Worm (Caenorhabditis elegans) whole organism, L1 larva: ENCODE results near the gene nspd-9.

Source experiments
- C16A3.4 ChIP-seq: fragments of 150-350 bp; optimal IDR thresholded peaks from 2 replicates; lab custom pipeline; 2014; ENCODE audit warnings: missing biosample characterization, missing genetic modification characterization
- ceh-82 ChIP-seq, 3 experiments: fragments of 150-350 bp in 1 of 3; sonication (generic microtip) in 2 of 3; optimal IDR thresholded peaks; 2 replicates each; lab custom pipeline; 2014 to 2017; ENCODE audit warnings: missing biosample characterization in 3 of 3, missing genetic modification characterization in 3 of 3
- ces-1 ChIP-seq: fragments of 150-350 bp; optimal IDR thresholded peaks from 2 replicates; lab custom pipeline; 2014; ENCODE audit warnings: missing biosample characterization, missing genetic modification reagents, missing genetic modification characterization
- efl-1 ChIP-seq, 4 experiments: fragments of 150-350 bp; optimal IDR thresholded peaks in 3 of 4; peaks in 1 of 4; 1 replicate in 1 of 4; 2 replicates in 3 of 4; lab custom pipeline; 2014; ENCODE audit warnings: missing biosample characterization in 2 of 4, missing genetic modification characterization in 2 of 4, missing genetic modification reagents in 2 of 4
- egl-27 ChIP-seq, 2 experiments: fragments of 150-350 bp in 1 of 2; sonication (generic microtip); optimal IDR thresholded peaks; 3 replicates each; lab custom pipeline; 2017 to 2018; ENCODE audit warnings: missing biosample characterization in 2 of 2, missing genetic modification characterization in 2 of 2, missing genetic modification reagents in 2 of 2
- elt-3 ChIP-seq, 6 experiments: fragments of 150-350 bp in 1 of 6; sonication (generic microtip); optimal IDR thresholded peaks; 2 replicates each; lab custom pipeline; 2017 to 2018; ENCODE audit warnings: missing biosample characterization in 6 of 6, missing genetic modification characterization in 6 of 6, inconsistent platforms in 1 of 6
- fkh-4 ChIP-seq: sonication (generic microtip); optimal IDR thresholded peaks from 2 replicates; lab custom pipeline; 2016; ENCODE audit warnings: missing compliant biosample characterization, missing genetic modification characterization, borderline replicate concordance
- hlh-4 ChIP-seq: sonication (generic microtip); optimal IDR thresholded peaks from 2 replicates; lab custom pipeline; 2016; ENCODE audit warnings: mild to moderate bottlenecking, missing genetic modification characterization, missing compliant biosample characterization
- hpl-2 ChIP-seq: fragments of 150-350 bp; optimal IDR thresholded peaks from 2 replicates; lab custom pipeline; 2014; ENCODE audit warnings: missing biosample characterization, missing genetic modification reagents, missing genetic modification characterization
- irx-1 ChIP-seq: sonication (generic microtip); optimal IDR thresholded peaks from 2 replicates; lab custom pipeline; 2016; ENCODE audit warnings: missing genetic modification characterization, missing compliant biosample characterization
- jun-1 ChIP-seq: fragments of 150-350 bp; optimal IDR thresholded peaks from 2 replicates; lab custom pipeline; 2014; ENCODE audit warnings: missing biosample characterization, missing genetic modification reagents, missing genetic modification characterization
- lin-14 ChIP-seq: fragments of 200-800 bp; sonication (Bioruptor generic); optimal IDR thresholded peaks from 2 replicates; lab custom pipeline; 2018; ENCODE audit warnings: mild to moderate bottlenecking, missing genetic modification characterization, moderate library complexity, missing compliant biosample characterization
- lin-15B ChIP-seq: fragments of 150-350 bp; sonication (generic microtip); optimal IDR thresholded peaks from 3 replicates; lab custom pipeline; 2014; ENCODE audit warnings: missing biosample characterization, missing genetic modification characterization
- lin-35 ChIP-seq, 2 experiments: fragments of 150-350 bp; optimal IDR thresholded peaks; 2 replicates each; lab custom pipeline; 2014; ENCODE audit warnings: missing biosample characterization in 2 of 2, missing genetic modification characterization in 2 of 2, missing genetic modification reagents in 2 of 2
- lin-39 ChIP-seq: fragments of 150-350 bp; optimal IDR thresholded peaks from 2 replicates; lab custom pipeline; 2014; ENCODE audit warnings: missing biosample characterization, missing genetic modification reagents, missing genetic modification characterization
- mab-9 ChIP-seq: fragments of 200-800 bp; sonication (Bioruptor generic); IDR thresholded peaks from 2 replicates; pipeline ENCODE4 v1.3.6; 2022; ENCODE audit warnings: missing genetic modification reagents, missing genetic modification characterization, missing compliant biosample characterization
- mdl-1 ChIP-seq, 2 experiments: fragments of 150-350 bp; optimal IDR thresholded peaks; 2 replicates each; lab custom pipeline; 2014 to 2017; ENCODE audit warnings: missing biosample characterization in 2 of 2, missing genetic modification characterization in 2 of 2, inconsistent platforms in 1 of 2
- nhr-11 ChIP-seq: fragments of 150-350 bp; optimal IDR thresholded peaks from 2 replicates; lab custom pipeline; 2014; ENCODE audit warnings: missing biosample characterization, missing genetic modification characterization
- nhr-12 ChIP-seq: sonication (generic microtip); optimal IDR thresholded peaks from 2 replicates; lab custom pipeline; 2017; ENCODE audit warnings: missing biosample characterization, missing genetic modification characterization
- nhr-76 ChIP-seq: sonication (generic microtip); optimal IDR thresholded peaks from 2 replicates; lab custom pipeline; 2017; ENCODE audit warnings: missing biosample characterization, missing genetic modification characterization
- nhr-90 ChIP-seq: sonication (generic microtip); optimal IDR thresholded peaks from 2 replicates; lab custom pipeline; 2016; ENCODE audit warnings: mild to moderate bottlenecking, missing genetic modification characterization, missing compliant biosample characterization; ENCODE audit not compliant: poor library complexity
- pag-3 ChIP-seq: sonication (generic microtip); optimal IDR thresholded peaks from 2 replicates; lab custom pipeline; 2017; ENCODE audit warnings: missing genetic modification characterization, mild to moderate bottlenecking, missing compliant biosample characterization, antibody characterized with exemption, borderline replicate concordance; ENCODE audit not compliant: insufficient read depth
- pax-3 ChIP-seq: fragments of 200-800 bp; sonication (Bioruptor generic); optimal IDR thresholded peaks from 2 replicates; lab custom pipeline; 2018; ENCODE audit warnings: mild to moderate bottlenecking, missing genetic modification characterization, moderate library complexity, missing compliant biosample characterization
- pqm-1 ChIP-seq: sonication (generic microtip); optimal IDR thresholded peaks from 3 replicates; lab custom pipeline; 2017; ENCODE audit warnings: missing biosample characterization, missing genetic modification characterization
- rnt-1 ChIP-seq: sonication (generic microtip); optimal IDR thresholded peaks from 2 replicates; lab custom pipeline; 2016; ENCODE audit warnings: mild to moderate bottlenecking, missing genetic modification characterization, moderate library complexity, missing compliant biosample characterization
- sox-4 ChIP-seq: sonication (generic microtip); optimal IDR thresholded peaks from 2 replicates; lab custom pipeline; 2016; ENCODE audit warnings: missing genetic modification characterization, missing compliant biosample characterization
- sptf-1 ChIP-seq: fragments of 150-350 bp; optimal IDR thresholded peaks from 2 replicates; lab custom pipeline; 2014; ENCODE audit warnings: missing biosample characterization, missing genetic modification characterization
- sup-37 ChIP-seq: fragments of 200-800 bp; sonication (Bioruptor generic); optimal IDR thresholded peaks from 2 replicates; lab custom pipeline; 2018; ENCODE audit warnings: mild to moderate bottlenecking, missing genetic modification characterization, missing compliant biosample characterization
- swsn-7 ChIP-seq: sonication (generic microtip); optimal IDR thresholded peaks from 2 replicates; lab custom pipeline; 2016; ENCODE audit warnings: missing genetic modification characterization, missing compliant biosample characterization
- unc-130 ChIP-seq: fragments of 150-350 bp; optimal IDR thresholded peaks from 2 replicates; lab custom pipeline; 2017; ENCODE audit warnings: missing biosample characterization, missing genetic modification characterization, inconsistent platforms
- unc-62 ChIP-seq: fragments of 150-350 bp; optimal IDR thresholded peaks from 2 replicates; lab custom pipeline; 2014; ENCODE audit warnings: missing biosample characterization, missing genetic modification reagents, missing genetic modification characterization
- zag-1 ChIP-seq: fragments of 150-350 bp; optimal IDR thresholded peaks from 2 replicates; lab custom pipeline; 2014; ENCODE audit warnings: missing biosample characterization, missing genetic modification characterization
- zip-4 ChIP-seq: fragments of 200-800 bp; sonication (Bioruptor generic); optimal IDR thresholded peaks from 2 replicates; lab custom pipeline; 2018; ENCODE audit warnings: mild to moderate bottlenecking, missing genetic modification characterization, moderate library complexity, missing compliant biosample characterization
- ztf-11 ChIP-seq, 2 experiments: sonication (generic microtip); optimal IDR thresholded peaks; 2 replicates each; lab custom pipeline; 2016 to 2017; ENCODE audit warnings: missing genetic modification characterization in 2 of 2, missing biosample characterization in 1 of 2, missing compliant biosample characterization in 1 of 2

The nspd-9 gene

ce11 chrIII:4814730-4815129 lies 15.4 kb downstream of the nspd-9 start, which contains the start of gene arl-6:
Gene arl-6 (minus strand): TSS chrIII:4814830.
- TF ChIP-seq efl-1 (optimal IDR thresholded peaks at IDR 0.05; lab: Kevin White, UChicago) (no peak), efl-1 (GFP tag; optimal IDR thresholded peaks at IDR 0.05 in 1 of 2; lab: Kevin White, UChicago) (peak in 1 of 2 experiments; percentile 49), lin-15B (tag; lab: Kevin White, UChicago) (no peak)
- TF ChIP-seq, all 84 proteins: peak for 1

ce11 chrIII:4811195-4811594 lies 18.9 kb downstream of the nspd-9 start, which contains the start of gene C38D4.7:
Gene C38D4.7 (minus strand): TSS chrIII:4811295.
- no peak for TF ChIP-seq lin-15B (tag; lab: Kevin White, UChicago)
- TF ChIP-seq pqm-1 (tag; lab: Kevin White, UChicago), result no peak
- TF ChIP-seq lin-39 (tag; lab: Kevin White, UChicago), result no peak
- TF ChIP-seq lin-14 (GFP tag; lab: Kevin White, UChicago), result no peak
- TF ChIP-seq elt-3 (tag; optimal IDR thresholded peaks at IDR 0.05; lab: Kevin White, UChicago), result no peak
- TF ChIP-seq unc-62 (GFP tag; lab: Kevin White, UChicago), result no peak
- TF ChIP-seq mdl-1 (tag; optimal IDR thresholded peaks at IDR 0.05; lab: Kevin White, UChicago), result no peak
- TF ChIP-seq egl-27 (tag; optimal IDR thresholded peaks at IDR 0.05; lab: Kevin White, UChicago), result no peak
- TF ChIP-seq nhr-11 (tag; lab: Kevin White, UChicago), result no peak
- TF ChIP-seq sptf-1 (tag; lab: Kevin White, UChicago), result no peak
- TF ChIP-seq sox-4 (tag; lab: Kevin White, UChicago), result no peak
- TF ChIP-seq nhr-90 (tag; lab: Kevin White, UChicago), result no peak
- no peak for TF ChIP-seq lin-35 (GFP tag; optimal IDR thresholded peaks at IDR 0.05; lab: Kevin White, UChicago)
- no peak for TF ChIP-seq nhr-12
- TF ChIP-seq swsn-7, result no peak
- no peak for TF ChIP-seq sup-37 (GFP tag; lab: Kevin White, UChicago)
- TF ChIP-seq zag-1 (tag; lab: Kevin White, UChicago), result no peak
- TF ChIP-seq pax-3, result no peak
- no peak for TF ChIP-seq efl-1 (optimal IDR thresholded peaks at IDR 0.05; lab: Kevin White, UChicago)
- no peak for TF ChIP-seq efl-1 (GFP tag; optimal IDR thresholded peaks at IDR 0.05 in 1 of 2; lab: Kevin White, UChicago)
- TF ChIP-seq fkh-4 (tag; lab: Kevin White, UChicago), result no peak

- TF ChIP-seq C16A3.4 (tag; lab: Kevin White, UChicago), result no peak
- no peak for TF ChIP-seq ces-1 (GFP tag; lab: Kevin White, UChicago)
- no peak for TF ChIP-seq zip-4 (GFP tag; lab: Kevin White, UChicago)
- no peak for TF ChIP-seq mab-9 (GFP tag; lab: Robert Waterston, UW)
- TF ChIP-seq hpl-2 (GFP tag; lab: Kevin White, UChicago), result no peak
- no peak for TF ChIP-seq unc-130 (tag; lab: Kevin White, UChicago)
- no peak for TF ChIP-seq jun-1 (tag; lab: Kevin White, UChicago)
- TF ChIP-seq nhr-76 (tag; lab: Kevin White, UChicago), result no peak
- no peak for TF ChIP-seq irx-1
- no peak for TF ChIP-seq ceh-82 (tag; optimal IDR thresholded peaks at IDR 0.05; lab: Kevin White, UChicago)
- TF ChIP-seq rnt-1 (tag; lab: Kevin White, UChicago), result no peak
- no peak for TF ChIP-seq sptf-1 (tag; lab: Kevin White, UChicago)
- no peak for TF ChIP-seq lin-14 (GFP tag; lab: Kevin White, UChicago)
- TF ChIP-seq hlh-4 (tag; lab: Kevin White, UChicago), result no peak
- TF ChIP-seq swsn-7, result no peak
- TF ChIP-seq sox-4 (tag; lab: Kevin White, UChicago), result no peak
- TF ChIP-seq pag-3 (tag; lab: Kevin White, UChicago), result no peak
- no peak for TF ChIP-seq ztf-11 (tag; optimal IDR thresholded peaks at IDR 0.05; lab: Kevin White, UChicago)
These were observed 20.5 kb downstream of the nspd-9 start, which contains the start of gene pal-1 for ce11 chrIII:4809526-4810153. Gene pal-1 (minus strand): TSS chrIII:4809576.
